Fruit fly (Drosophila melanogaster): Measurements from ENCODE around the gene swa.
"Not testable (repeated sequence)": the region's sequence is repeated elsewhere in the genome, so short reads cannot be mapped to it uniquely, and the experiment has no call there.

swa gene

DNA sequence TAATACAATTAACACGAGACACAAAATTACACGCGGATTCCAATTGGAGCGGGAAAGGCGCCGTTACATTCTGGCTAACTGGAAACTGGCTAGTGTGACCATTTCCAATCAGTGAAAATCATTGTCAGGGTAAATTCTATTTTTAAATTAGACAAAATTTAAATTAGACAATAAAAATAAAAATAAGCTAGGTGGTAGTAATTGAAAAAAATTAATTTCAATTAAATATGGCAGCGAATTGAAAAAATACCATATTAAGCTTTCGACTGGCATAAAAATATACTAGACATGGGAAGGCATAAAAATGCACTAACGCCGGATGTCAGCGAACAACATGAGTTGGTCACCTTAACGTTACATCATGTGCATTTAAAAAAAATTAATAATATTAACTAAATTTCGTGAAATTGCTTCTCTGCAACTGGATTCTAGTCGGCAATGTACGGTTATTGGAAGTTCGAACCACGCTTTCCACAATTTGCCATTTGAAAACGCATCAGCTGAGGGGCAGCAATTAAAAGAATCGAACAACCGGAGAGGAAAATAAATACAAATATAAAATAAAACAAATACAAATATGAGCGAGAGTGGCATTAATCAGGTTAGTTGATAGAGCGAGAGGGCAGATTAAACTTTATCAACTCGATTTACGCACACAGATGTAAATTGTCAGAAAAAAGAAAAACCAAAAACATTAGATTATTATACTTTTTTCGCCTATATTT, at the start of gene swa, which contains the start of gene Marf:
swa (minus strand) TSS at position 77 of the 725 bp plus-strand sequence.
Marf (plus strand) TSS at position 318 of the 725 bp plus-strand sequence.
- TF ChIP-seq noc (tag; optimal IDR thresholded peaks at IDR 0.05), result no peak

DNA sequence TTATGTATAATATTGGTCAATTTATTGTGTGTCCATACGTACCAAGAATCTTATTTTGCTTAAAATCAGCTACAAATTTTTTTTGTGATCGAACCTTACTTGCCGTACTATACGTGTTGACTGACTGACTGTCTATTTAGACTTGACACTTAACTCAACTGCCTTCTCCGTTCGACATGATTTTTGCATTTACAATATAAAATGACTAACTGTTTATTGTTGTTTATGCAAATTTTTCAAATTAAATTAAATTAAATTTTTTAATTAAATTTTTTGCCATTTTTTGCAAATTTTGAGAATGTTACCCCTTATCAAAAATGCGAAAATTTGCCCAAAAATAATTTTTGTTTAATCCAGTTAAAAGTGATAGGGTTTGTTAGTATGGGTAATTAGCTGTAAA, 34.5 kb upstream of the swa start, which contains the start of gene CG33669:
CG33669 (minus strand) TSS at position 101 of the 400 bp plus-strand sequence.
- not testable (repeated sequence) for TF ChIP-seq noc (tag; optimal IDR thresholded peaks at IDR 0.05)

DNA sequence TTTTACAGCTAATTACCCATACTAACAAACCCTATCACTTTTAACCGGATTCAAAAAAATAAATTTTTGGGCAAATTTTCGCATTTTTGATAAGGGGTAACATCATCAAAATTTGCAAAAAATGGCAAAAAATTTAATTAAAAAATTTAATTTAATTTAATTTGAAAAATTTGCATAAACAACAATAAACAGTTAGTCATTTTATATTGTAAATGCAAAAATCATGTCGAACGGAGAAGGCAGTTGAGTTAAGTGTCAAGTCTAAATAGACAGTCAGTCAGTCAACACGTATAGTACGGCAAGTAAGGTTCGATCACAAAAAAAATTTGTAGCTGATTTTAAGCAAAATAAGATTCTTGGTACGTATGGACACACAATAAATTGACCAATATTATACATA, 18.4 kb upstream of the swa start, which contains the start of gene CG33664:
CG33664 (plus strand) TSS at position 301 of the 400 bp plus-strand sequence.
- not testable (repeated sequence) for TF ChIP-seq noc (tag; optimal IDR thresholded peaks at IDR 0.05)

DNA sequence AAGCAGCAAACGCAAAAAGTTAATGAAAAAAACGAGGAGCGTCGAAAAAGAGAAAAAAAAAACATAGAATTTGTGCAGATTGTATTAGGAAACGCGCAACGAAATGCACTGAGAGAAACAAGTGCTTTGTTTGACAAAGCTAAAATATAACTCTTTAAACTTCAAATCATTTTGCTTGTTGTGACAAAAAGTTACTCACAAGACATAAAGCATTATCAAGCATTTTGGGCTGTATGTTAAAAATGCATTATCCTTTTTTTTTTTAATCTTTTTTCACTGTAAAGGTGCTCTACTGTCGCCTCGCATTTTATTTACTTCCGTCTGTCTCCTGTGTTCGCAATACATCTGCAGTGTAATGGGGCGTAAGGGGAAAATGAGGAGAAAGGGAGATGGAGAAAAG, 11.2 kb upstream of the swa start:
- no peak for TF ChIP-seq noc (tag; optimal IDR thresholded peaks at IDR 0.05)

DNA sequence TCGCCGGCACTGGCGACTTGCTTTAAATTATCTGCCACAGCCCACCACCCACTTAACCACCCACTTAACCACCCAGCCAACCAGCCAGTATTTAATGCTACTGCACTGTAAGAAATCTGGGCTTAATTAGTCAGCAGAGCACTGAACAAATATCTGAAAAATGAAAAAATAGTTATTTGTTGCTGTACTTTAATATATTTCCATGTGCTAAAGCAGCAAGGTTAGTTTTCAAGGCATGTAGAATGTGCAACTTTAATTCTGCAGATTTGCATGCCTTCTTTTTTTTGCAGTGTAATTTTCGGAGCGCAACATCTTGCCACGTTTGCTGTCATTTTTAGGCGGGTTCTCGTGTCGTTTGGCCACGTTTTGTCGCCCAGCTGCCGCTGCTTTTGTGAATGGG, 10.1 kb upstream of the swa start:
- TF ChIP-seq noc (tag; optimal IDR thresholded peaks at IDR 0.05), result no peak

DNA sequence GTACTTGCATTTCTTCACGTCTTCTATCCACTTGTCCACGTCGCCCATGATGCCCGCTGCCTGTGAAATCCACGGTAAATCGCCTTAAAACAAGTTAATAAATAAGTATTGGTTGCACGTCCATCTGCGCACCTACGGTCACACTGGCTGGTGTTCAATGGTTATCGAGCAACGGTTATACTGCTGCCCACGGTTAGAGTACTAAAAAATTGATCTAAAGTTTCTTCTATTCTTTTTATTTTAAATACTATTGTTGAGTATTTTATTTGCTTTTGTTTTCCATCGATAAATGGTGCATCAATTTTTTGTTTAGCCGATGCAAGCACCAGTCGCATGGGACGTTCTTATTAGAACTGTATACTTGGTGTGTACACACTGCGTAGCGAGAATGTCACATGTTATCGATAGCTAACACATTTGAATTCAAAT, 7.3 kb upstream of the swa start, which contains the start of gene PpV:
PpV (minus strand) TSS at position 147 of the 429 bp plus-strand sequence.
- no peak for TF ChIP-seq noc (tag; optimal IDR thresholded peaks at IDR 0.05)

DNA sequence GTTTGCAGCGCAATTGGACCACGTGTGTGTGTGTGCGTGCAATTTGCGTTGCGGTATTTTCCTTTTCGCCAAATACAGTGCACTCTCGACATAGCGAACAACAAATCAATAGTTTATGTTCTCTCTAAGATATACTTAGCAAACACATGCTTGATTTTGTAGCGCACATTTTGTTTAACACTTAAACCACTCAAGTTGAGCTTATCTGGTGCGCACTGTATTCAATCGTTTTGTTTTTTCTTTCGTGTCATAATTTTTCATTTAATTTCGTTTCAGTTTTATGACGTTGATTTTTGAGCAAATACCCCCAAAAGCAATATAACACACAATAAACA, 816 bp upstream of the swa start:
- TF ChIP-seq noc (tag; optimal IDR thresholded peaks at IDR 0.05), result peak; percentile 95

DNA sequence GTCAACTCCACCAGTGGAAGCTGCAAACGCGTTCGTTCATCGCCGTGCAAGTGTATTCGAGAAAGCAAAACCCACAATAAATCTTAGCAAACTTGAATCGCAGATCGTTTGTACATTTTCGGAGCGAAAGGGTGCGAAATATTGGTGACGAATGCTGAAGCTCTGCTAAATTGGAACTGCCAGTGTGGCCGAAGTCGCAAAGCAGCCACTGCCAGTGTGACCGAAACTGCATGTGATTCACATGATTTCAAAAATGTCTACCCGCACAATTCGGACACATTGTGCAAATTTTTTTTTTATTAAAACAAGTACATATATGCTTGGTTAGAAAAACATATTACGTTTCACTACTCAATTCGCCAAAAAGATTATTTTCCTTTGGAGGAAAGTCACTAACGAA, 4.3 kb downstream of the swa start:
- TF ChIP-seq noc (tag; optimal IDR thresholded peaks at IDR 0.05), result no peak

DNA sequence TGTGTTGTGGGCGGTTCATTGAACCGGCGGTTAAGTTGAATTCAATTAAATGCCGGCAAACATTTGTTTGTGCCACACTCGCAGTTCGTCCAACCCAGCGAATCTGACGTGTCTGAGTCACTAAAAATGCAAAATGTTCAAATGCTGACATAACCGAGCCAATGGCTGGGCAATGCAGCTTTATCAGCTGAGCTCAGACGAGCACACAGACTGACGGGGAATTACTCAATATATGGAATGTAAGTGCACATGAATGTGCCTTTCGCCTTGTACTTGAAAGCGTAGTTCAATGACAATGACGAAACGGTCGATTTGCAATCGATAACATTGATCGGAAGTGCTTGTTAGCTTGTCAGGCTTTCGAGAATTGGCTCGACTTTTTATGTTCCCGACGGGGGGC, 7.3 kb downstream of the swa start:
- no peak for TF ChIP-seq noc (tag; optimal IDR thresholded peaks at IDR 0.05)

DNA sequence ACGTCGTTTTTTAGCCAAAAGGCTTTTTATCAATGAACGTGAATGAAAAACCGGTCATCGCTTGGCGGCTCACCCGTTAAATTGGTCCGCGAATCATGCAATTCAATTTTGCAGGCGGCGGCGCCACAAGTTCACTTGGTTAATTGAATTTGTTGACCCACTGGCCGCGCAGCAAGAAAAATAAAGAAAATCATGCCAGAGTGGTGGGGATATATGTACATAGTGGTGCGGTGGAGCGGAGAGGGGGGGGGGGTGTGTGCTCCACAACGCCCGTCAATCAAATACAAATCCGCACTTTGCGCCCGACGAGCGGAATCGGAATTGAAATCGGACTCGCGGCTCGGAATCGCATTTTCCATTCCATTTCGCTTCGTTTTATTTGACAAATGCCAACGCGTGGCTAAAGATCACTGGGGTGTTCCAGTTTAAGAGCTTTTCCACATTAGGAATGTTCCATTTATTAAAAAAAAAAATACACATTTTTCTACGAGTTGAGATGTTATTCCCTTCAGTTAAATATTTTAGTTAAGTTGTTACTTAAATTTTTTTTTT, 8.0 kb downstream of the swa start:
- TF ChIP-seq noc (tag; optimal IDR thresholded peaks at IDR 0.05), result no peak

DNA sequence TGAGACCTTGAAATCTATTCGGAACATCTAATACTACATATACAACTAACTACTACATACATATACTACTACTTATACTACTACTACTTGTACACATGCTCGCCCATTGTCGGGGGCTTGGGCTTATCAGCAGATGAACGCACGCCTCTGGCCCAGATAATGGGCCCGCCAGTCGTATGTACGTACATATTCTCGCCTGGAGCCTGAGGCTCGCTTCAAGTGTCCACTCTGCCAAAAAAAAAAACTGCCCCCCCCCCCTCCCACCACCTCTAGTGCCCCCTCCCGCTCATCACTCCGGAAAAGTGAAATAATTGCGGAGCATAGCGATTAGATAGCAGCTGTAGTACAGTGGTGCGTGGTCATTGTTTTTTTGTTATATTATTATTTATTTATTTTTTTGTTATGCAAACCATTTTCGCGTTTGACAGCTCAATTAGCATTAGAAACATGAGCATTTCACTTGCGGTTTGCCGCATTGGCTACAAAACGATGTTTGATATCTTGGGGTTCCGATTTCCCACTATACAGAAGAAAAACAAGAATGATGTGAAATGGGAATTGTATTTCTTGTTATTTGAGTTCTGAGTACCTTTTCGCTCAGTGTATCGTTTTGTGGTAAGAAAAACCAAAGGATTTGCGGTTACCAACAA, 8.6 kb downstream of the swa start:
- peak; percentile 29 for TF ChIP-seq noc (tag; optimal IDR thresholded peaks at IDR 0.05)

DNA sequence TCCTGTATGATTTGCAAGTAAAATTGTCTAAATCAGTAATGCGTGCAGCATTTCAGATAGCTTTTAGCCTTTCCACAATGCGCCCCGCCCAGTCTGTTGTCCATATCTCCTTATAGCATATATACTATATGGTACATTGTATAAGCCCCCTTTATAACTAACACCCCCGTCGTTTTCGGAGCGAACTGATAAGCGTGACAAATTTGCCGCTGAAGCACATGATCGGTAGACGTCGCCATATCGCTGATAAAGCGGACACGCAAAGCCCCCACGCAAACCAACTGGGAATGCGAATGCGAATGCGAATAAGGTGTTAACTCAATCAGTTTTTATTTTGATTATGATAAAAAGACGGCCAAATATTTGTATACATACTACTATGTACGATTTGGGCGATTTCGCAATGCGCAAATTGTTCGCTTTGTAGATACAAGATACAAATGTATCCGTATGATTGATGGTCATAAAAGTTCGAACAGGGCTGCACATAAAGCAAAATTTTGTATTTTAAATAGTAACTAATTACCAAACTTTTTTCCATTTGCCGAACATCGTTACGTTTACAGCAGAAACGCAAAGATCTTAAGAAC, 10.3 kb downstream of the swa start:
- peak; percentile 38 for TF ChIP-seq noc (tag; optimal IDR thresholded peaks at IDR 0.05)

DNA sequence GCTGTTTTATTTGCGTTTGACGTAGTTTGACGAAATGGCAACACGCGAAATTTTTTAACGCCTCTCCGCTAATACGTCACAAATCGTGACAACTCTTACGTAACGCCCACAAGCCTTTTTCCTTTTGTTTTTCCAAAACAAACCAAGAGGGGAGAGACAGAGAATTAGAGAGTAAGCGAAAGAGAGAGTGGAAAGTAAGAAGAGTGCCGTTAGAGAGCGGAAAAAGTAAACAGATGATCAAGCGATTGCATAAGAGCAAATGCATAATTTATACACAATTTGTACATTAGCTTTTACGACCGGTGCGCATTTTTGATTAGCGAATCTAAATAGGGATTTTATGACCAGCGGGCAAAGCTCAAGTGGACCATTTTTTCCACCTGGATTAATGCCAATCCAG, 11.3 kb downstream of the swa start:
- no peak for TF ChIP-seq noc (tag; optimal IDR thresholded peaks at IDR 0.05)

DNA sequence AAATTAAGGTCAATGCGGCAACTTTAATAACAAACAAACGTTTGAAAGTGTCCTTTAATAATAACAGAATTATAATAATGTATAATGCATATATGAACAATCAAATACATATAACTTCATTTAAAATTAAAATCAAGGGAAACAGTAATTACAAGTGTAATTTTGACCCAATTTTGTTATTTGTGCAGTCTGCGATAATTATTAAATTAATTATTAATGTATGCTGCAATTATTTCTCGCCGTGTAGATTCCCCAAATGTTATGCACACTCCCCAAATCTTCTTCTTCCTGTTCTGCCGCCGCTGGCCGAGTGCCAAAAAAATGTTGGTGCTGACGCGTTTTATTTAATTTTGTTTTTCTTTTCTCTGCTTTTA, 11.9 kb downstream of the swa start:
- TF ChIP-seq noc (tag; optimal IDR thresholded peaks at IDR 0.05), result peak; percentile 75

DNA sequence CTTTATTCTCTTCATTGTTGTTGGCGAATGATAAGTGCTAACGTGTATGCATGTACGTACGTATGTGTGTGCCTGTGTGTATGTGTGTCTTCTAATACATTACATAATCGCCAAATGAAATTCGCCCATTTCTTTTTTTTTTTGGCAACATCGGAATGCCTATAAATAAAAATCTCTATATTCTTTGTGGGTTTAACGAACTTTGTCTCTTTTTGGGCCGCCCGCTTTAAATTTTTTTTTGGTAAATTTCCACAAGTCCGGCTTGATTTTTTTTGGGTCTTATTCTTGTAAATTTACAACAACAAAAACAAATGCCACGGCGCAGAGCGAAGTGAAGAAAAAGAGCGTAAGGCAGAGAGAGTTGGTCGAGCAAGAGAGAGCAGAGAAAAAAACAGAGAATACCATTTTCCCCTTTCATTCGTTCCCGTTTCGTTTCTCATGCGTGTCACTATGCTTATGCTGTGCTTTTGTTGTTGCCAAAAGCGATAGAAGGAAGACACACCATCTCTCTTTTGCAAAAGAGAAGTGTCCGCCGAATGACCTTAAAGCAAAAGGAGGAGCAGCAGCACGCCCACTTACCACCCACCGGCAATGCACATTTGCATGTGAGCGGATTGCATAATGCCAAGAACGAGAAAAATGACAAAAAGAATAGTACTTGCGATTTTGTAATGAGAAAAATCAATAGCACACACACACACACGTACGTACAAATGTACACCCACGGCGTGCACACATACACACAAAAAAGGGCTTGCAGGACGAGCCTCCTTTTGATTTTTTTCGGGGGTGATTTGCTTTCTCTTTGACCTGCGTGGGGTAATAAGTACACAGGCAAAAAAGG, 12.5 kb downstream of the swa start:
- TF ChIP-seq noc (tag; optimal IDR thresholded peaks at IDR 0.05), result no peak

All from whole organism, larva.